Worm (Caenorhabditis elegans): ENCODE measurements around the gene rps-9.

DNA sequence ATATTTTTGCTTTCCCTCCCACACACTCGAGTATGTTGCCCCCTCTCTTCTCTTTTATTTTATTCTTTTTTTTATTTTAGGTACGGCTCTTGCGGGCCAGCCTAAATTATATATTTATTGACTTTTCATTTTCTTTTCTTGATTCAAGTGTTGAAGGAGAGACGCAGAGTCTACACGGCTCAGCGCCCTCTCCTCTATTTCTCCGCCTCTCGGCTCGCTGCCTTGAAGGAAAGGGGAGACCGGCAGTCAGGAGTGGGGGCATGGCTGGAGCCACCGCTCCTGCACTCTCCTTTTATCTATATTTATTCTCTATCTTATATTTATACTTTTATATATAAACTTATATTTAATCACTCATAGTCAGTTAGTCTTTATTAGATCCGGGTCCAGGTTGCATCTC lies 40.3 kb upstream of the rps-9 start:
- TF ChIP-seq ama-1 (optimal IDR thresholded peaks at IDR 0.05) (no peak), hnd-1 (tag; optimal IDR thresholded peaks at IDR 0.05) (no peak), F13C5.2 (tag; optimal IDR thresholded peaks at IDR 0.05) (no peak), ets-7 (tag; optimal IDR thresholded peaks at IDR 0.05) (no peak), scrt-1 (GFP tag; IDR thresholded peaks at IDR 0.05) (no peak), tbx-37 (GFP tag; conservative IDR thresholded peaks at IDR 0.05) (no peak), tbx-11 (GFP tag; IDR thresholded peaks at IDR 0.05) (no peak), tra-4 (tag; optimal IDR thresholded peaks at IDR 0.05) (no peak), hmbx-1 (tag; optimal IDR thresholded peaks at IDR 0.05) (no peak), flt-1 (GFP tag; IDR thresholded peaks at IDR 0.05) (no peak), aly-1 (tag; optimal IDR thresholded peaks at IDR 0.05) (no peak)
